Worm (Caenorhabditis elegans) whole organism, L3 larva: Measurements from ENCODE around the gene aat-3.

ENCODE experiments used
- ceh-9 ChIP-seq: sonication (generic microtip); optimal IDR thresholded peaks from 2 replicates; lab custom pipeline; 2018; ENCODE audit warnings: missing biosample characterization, missing genetic modification characterization
- fos-1 ChIP-seq: fragments of 150-350 bp; optimal IDR thresholded peaks from 2 replicates; lab custom pipeline; 2014; ENCODE audit warnings: missing biosample characterization, missing genetic modification characterization
- lin-39 ChIP-seq: fragments of 150-350 bp; optimal IDR thresholded peaks from 2 replicates; lab custom pipeline; 2018; ENCODE audit warnings: missing biosample characterization, missing genetic modification reagents, missing genetic modification characterization
- nfya-1 ChIP-seq: sonication (generic microtip); optimal IDR thresholded peaks from 2 replicates; lab custom pipeline; 2017; ENCODE audit warnings: missing genetic modification characterization, mild to moderate bottlenecking, missing compliant biosample characterization, antibody characterized with exemption, moderate library complexity; ENCODE audit not compliant: insufficient read depth
- nhr-28 ChIP-seq: fragments of 150-350 bp; optimal IDR thresholded peaks from 2 replicates; lab custom pipeline; 2014; ENCODE audit warnings: missing biosample characterization, missing genetic modification characterization
- nhr-43 ChIP-seq: sonication (generic microtip); optimal IDR thresholded peaks from 2 replicates; lab custom pipeline; 2016; ENCODE audit warnings: mild to moderate bottlenecking, missing genetic modification characterization, missing compliant biosample characterization; ENCODE audit not compliant: poor library complexity, severe bottlenecking
- unc-39 ChIP-seq: sonication (generic microtip); optimal IDR thresholded peaks from 4 replicates; lab custom pipeline; 2017; ENCODE audit warnings: missing biosample characterization, missing genetic modification characterization
- unc-62 ChIP-seq: fragments of 150-350 bp; sonication (generic microtip); optimal IDR thresholded peaks from 4 replicates; lab custom pipeline; 2014; ENCODE audit warnings: missing biosample characterization, missing genetic modification reagents, missing genetic modification characterization

DNA sequence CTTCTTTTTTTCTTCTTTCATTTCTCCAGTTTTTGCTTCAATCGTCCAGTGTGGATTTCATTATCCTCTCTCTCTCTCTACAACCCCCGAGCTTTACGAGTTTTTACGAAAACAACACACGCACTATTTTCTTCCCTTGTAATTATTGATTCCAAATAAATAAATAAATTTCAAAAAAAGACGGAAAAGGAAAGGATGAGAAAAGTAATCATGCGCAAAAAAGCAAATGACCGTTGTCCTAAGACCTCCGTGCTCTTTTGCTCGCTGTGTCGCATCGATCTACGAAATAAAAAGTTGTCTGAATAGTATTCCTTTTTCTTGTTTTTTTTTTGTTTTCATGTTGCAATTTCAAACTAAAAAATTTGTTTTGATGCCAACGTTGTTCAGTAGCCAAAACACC, 1.4 kb upstream of the aat-3 start:
- TF ChIP-seq unc-62 (GFP tag; lab: Kevin White, UChicago) (no peak), nfya-1 (tag; lab: Kevin White, UChicago) (no peak), lin-39 (no peak), unc-39 (tag; lab: Kevin White, UChicago) (no peak), ceh-9 (tag; lab: Kevin White, UChicago) (no peak), nhr-43 (no peak), fos-1 (tag; lab: Kevin White, UChicago) (no peak), nhr-28 (tag; lab: Kevin White, UChicago) (no peak)
